Worm (Caenorhabditis elegans): ENCODE data around the gene C08E8.2.

DNA sequence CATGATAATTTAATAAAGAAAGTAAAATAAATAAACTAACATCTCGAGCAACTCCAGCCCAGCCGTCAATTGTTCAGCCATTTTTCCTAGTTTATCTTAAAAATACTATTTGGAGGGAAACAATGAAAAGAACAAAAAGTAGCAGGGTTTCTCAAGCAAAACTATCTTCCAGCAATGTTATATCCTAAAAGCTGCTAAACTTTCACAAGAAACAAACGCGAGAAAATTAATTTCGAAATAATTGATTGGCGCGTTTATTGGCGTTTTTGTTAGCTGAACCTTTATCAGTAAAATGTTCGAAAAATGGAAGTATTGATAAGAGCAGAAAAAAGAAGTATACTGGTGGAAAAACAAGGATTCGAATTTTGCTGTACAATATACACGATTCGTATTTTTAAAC is 32.4 kb downstream of the C08E8.2 start, which contains the start of gene B0462.5:
- TF ChIP-seq W03F9.2 (tag; optimal IDR thresholded peaks at IDR 0.05): no peak
- TF ChIP-seq dao-5 (tag; optimal IDR thresholded peaks at IDR 0.05): no peak
- TF ChIP-seq him-1 (tag; optimal IDR thresholded peaks at IDR 0.05): no peak

Data from whole organism, L4/young adult.